Fruit fly (Drosophila melanogaster): Measurements from ENCODE around the gene mei-38.

Gene mei-38

DNA sequence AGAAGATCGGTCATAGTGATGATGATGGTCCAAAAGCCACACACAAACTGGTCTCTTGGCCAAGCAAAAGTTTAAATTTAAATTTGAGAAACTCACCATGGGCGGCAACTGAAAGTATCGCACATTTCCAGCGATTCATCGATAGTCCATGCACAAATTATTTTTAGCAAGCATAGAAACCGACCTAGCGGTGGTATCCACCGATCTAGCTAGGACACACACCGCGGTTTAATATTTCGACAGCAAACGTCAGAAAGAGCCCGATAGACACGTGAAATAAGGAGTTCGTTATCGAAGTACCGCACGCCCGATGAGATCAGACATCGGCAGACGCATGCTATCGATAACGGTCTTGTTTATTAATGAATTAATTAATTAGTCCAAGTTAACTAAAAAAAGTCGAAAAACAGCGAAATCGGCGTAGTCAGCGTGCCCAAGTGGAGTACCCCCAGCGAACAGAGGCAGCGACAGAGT is 35.9 kb downstream of the mei-38 start, which contains the start of gene CG14795 (continued):
- TF ChIP-seq CG4404 (GFP tag; IDR thresholded peaks at IDR 0.05) (no peak), CG10274 (GFP tag; optimal IDR thresholded peaks at IDR 0.05) (no peak), Hsf (GFP tag; optimal IDR thresholded peaks at IDR 0.05) (peak; percentile 37), sr (GFP tag; IDR thresholded peaks at IDR 0.05) (no peak), ase (GFP tag; IDR thresholded peaks at IDR 0.05) (no peak), hb (GFP tag; IDR thresholded peaks at IDR 0.05; ENCODE audit: partially characterized antibody) (peak; percentile 96), CG6813 (GFP tag; optimal IDR thresholded peaks at IDR 0.05) (no peak), sqz (GFP tag; optimal IDR thresholded peaks at IDR 0.05) (no peak), odd (GFP tag; optimal IDR thresholded peaks at IDR 0.05) (no peak), her (GFP tag; optimal IDR thresholded peaks at IDR 0.05) (peak; percentile 78), ara (GFP tag; IDR thresholded peaks at IDR 0.05) (peak; percentile 25; the same call in 1 of the 2 replicates), CG10431 (GFP tag; optimal IDR thresholded peaks at IDR 0.05) (no peak), HmgD (GFP tag; optimal IDR thresholded peaks at IDR 0.05) (peak; percentile 84), Max (GFP tag; optimal IDR thresholded peaks at IDR 0.05) (peak; percentile 30), CG8944 (GFP tag; optimal IDR thresholded peaks at IDR 0.05) (peak; percentile 25), lbe (GFP tag; optimal IDR thresholded peaks at IDR 0.05) (no peak), Dad (GFP tag; optimal IDR thresholded peaks at IDR 0.05) (peak; percentile 40), CG2889 (GFP tag; IDR thresholded peaks at IDR 0.05) (no peak), CG4730 (GFP tag; IDR thresholded peaks at IDR 0.05) (no peak), CG17802 (tag; optimal IDR thresholded peaks at IDR 0.05) (peak; percentile 31), prd (optimal IDR thresholded peaks at IDR 0.05) (no peak), prd (GFP tag; IDR thresholded peaks at IDR 0.05) (peak; percentile 5; the same call in 1 of the 3 replicates), MTF-1 (GFP tag; optimal IDR thresholded peaks at IDR 0.05; ENCODE audit: borderline replicate concordance) (no peak), CG11093 (GFP tag; IDR thresholded peaks at IDR 0.05) (no peak), nau (GFP tag; optimal IDR thresholded peaks at IDR 0.05) (no peak), gce (GFP tag; IDR thresholded peaks at IDR 0.05) (peak; percentile 35; the same call in 1 of the 3 replicates), Dfd (GFP tag; optimal IDR thresholded peaks at IDR 0.05) (no peak), otp (GFP tag; IDR thresholded peaks at IDR 0.05) (0 out of 3 replicates have a peak, but pooled peaks have one; percentile 28), CG15514 (GFP tag; optimal IDR thresholded peaks at IDR 0.05) (peak; percentile 91), Elba2 (GFP tag; optimal IDR thresholded peaks at IDR 0.05) (no peak), Fer1 (GFP tag; optimal IDR thresholded peaks at IDR 0.05) (peak; percentile 41), bcd (GFP tag; optimal IDR thresholded peaks at IDR 0.05) (peak; percentile 72), onecut (GFP tag; IDR thresholded peaks at IDR 0.05) (no peak), CG12744 (GFP tag; optimal IDR thresholded peaks at IDR 0.05) (no peak), CG7745 (tag; optimal IDR thresholded peaks at IDR 0.05) (peak; percentile 43), chn (GFP tag; optimal IDR thresholded peaks at IDR 0.05) (peak; percentile 55), CG13775 (GFP tag; optimal IDR thresholded peaks at IDR 0.05) (peak; percentile 4), CHES-1-like (GFP tag; optimal IDR thresholded peaks at IDR 0.05) (peak; percentile 75), CG42726 (GFP tag; IDR thresholded peaks at IDR 0.05; ENCODE audit: partially characterized antibody) (peak; percentile 92), CG14050 (GFP tag; IDR thresholded peaks at IDR 0.05) (no peak), pzg (GFP tag; optimal IDR thresholded peaks at IDR 0.05) (peak; percentile 99), CG15269 (tag; optimal IDR thresholded peaks at IDR 0.05) (peak; percentile 6), jing (GFP tag; optimal IDR thresholded peaks at IDR 0.05) (no peak), Med (GFP tag) (peak; percentile 89), tll (GFP tag; optimal IDR thresholded peaks at IDR 0.05) (no peak), Nf-YA (GFP tag; IDR thresholded peaks at IDR 0.05) (no peak), CG6272 (GFP tag; IDR thresholded peaks at IDR 0.05) (peak; percentile 33; the same call in 1 of the 2 replicates), CG9876 (GFP tag; optimal IDR thresholded peaks at IDR 0.05) (peak; percentile 52), CG3726 (GFP tag; IDR thresholded peaks at IDR 0.05) (no peak), HmgZ (tag; optimal IDR thresholded peaks at IDR 0.05) (peak; percentile 88), CG2129 (GFP tag; IDR thresholded peaks at IDR 0.05; ENCODE audit: partially characterized antibody) (peak; percentile 76)
